Fruit fly (Drosophila melanogaster): ENCODE measurements around the gene CG16952.

Gene CG16952

DNA sequence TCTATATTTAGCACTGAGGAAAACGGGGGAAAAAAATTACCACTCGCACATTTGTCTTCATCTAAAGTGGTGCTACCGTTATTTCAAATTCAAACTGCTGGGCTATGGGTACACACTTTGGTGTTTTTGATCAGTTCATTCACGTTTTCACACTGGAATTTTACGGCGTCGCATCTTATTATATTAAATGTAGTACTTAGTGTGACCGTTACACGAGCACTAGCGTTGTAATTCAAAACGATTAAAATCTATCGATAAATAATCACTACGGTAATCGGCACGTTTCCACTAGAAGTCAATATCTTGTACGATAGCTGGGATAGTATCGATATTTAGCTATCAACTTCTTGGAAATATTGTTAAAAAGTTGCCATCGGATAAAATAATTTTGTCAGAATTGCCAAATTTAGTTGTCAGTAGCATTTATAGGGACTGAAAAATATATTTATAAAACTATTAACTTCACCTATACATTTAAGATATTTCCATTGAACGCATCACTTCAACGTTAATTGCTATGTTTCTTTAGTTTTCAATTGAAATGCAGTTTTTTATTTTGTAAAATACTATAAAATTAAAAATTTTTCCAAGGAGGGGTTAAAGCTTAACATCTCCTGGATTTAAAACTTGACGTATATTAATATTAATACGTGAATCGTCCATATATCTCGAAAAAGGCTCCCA is 12.2 kb upstream of the CG16952 start, which contains the start of the genes CG46440 and Myb (continued):
- TF ChIP-seq D19B (GFP tag; optimal IDR thresholded peaks at IDR 0.05) (no peak), ssp (GFP tag; IDR thresholded peaks at IDR 0.05) (peak; percentile 81), CG42726 (GFP tag; IDR thresholded peaks at IDR 0.05; ENCODE audit: partially characterized antibody) (peak; percentile 75; the same call in 1 of the 2 replicates), CG32767 (GFP tag; IDR thresholded peaks at IDR 0.05) (no peak), zfh1 (GFP tag; IDR thresholded peaks at IDR 0.05) (no peak), Dip3 (GFP tag; optimal IDR thresholded peaks at IDR 0.05) (no peak), CG32772 (GFP tag; IDR thresholded peaks at IDR 0.05) (no peak), CG11695 (GFP tag; IDR thresholded peaks at IDR 0.05) (no peak), Max (GFP tag; optimal IDR thresholded peaks at IDR 0.05) (no peak), CG31224 (GFP tag; IDR thresholded peaks at IDR 0.05) (no peak), Deaf1 (tag; optimal IDR thresholded peaks at IDR 0.05) (no peak), Dad (GFP tag; optimal IDR thresholded peaks at IDR 0.05) (no peak), CG8765 (GFP tag; IDR thresholded peaks at IDR 0.05) (no peak), so (GFP tag; IDR thresholded peaks at IDR 0.05) (no peak), Fer3 (tag; optimal IDR thresholded peaks at IDR 0.05) (no peak), HLH4C (GFP tag; IDR thresholded peaks at IDR 0.05; ENCODE audit: partially characterized antibody) (peak; percentile 84), salm (tag; optimal IDR thresholded peaks at IDR 0.05) (no peak), gcm (GFP tag; optimal IDR thresholded peaks at IDR 0.05) (no peak), PHDP (tag; optimal IDR thresholded peaks at IDR 0.05) (no peak), gce (GFP tag; IDR thresholded peaks at IDR 0.05) (no peak), trem (tag; optimal IDR thresholded peaks at IDR 0.05) (peak; percentile 18), gem (tag; optimal IDR thresholded peaks at IDR 0.05) (no peak), ase (GFP tag; IDR thresholded peaks at IDR 0.05) (no peak), cg (GFP tag; optimal IDR thresholded peaks at IDR 0.05) (no peak), ems (GFP tag; optimal IDR thresholded peaks at IDR 0.05) (no peak), disco-r (GFP tag; optimal IDR thresholded peaks at IDR 0.05) (no peak), repo (GFP tag; optimal IDR thresholded peaks at IDR 0.05) (no peak), toy (GFP tag; IDR thresholded peaks at IDR 0.05) (no peak), CG9437 (GFP tag; optimal IDR thresholded peaks at IDR 0.05) (no peak), CG31441 (GFP tag; IDR thresholded peaks at IDR 0.05) (no peak), CG5953 (GFP tag; IDR thresholded peaks at IDR 0.05) (no peak), fd64A (GFP tag; optimal IDR thresholded peaks at IDR 0.05) (no peak), Nf-YA (GFP tag; IDR thresholded peaks at IDR 0.05) (no peak), GATAe (GFP tag; conservative IDR thresholded peaks at IDR 0.05) (no peak), CG1233 (GFP tag; optimal IDR thresholded peaks at IDR 0.05) (no peak), CG1603 (tag; optimal IDR thresholded peaks at IDR 0.05) (peak; percentile 67), Doc2 (GFP tag; IDR thresholded peaks at IDR 0.05) (no peak), CG7786 (GFP tag; optimal IDR thresholded peaks at IDR 0.05) (no peak), BtbVII (GFP tag; optimal IDR thresholded peaks at IDR 0.05) (no peak), Trl (optimal IDR thresholded peaks at IDR 0.05) (no peak), Trl (GFP tag; optimal IDR thresholded peaks at IDR 0.05) (no peak), CG14441 (GFP tag; IDR thresholded peaks at IDR 0.05) (no peak), CG12744 (GFP tag; optimal IDR thresholded peaks at IDR 0.05) (no peak), CG13296 (GFP tag; optimal IDR thresholded peaks at IDR 0.05) (no peak), CG9797 (GFP tag; optimal IDR thresholded peaks at IDR 0.05) (peak; percentile 59), Sox100B (GFP tag; optimal IDR thresholded peaks at IDR 0.05) (no peak), usp (GFP tag; optimal IDR thresholded peaks at IDR 0.05) (no peak), CG11560 (tag; IDR thresholded peaks at IDR 0.05) (no peak), grn (GFP tag; optimal IDR thresholded peaks at IDR 0.05) (no peak), Elba2 (GFP tag; optimal IDR thresholded peaks at IDR 0.05) (peak; percentile 29), gsb (GFP tag; IDR thresholded peaks at IDR 0.05) (no peak), CG7556 (GFP tag; optimal IDR thresholded peaks at IDR 0.05) (no peak)

Data from whole organism, embryonic.